Worm (Caenorhabditis elegans) whole organism, late embryonic: Measurements from ENCODE around the gene C17C3.9.

Experiments
- C08G9.2 ChIP-seq: sonication (generic microtip); optimal IDR thresholded peaks from 2 replicates; lab custom pipeline; 2016; ENCODE audit warnings: mild to moderate bottlenecking, missing genetic modification characterization, moderate library complexity, missing compliant biosample characterization
- Y22D7AL.16 ChIP-seq: sonication (generic microtip); optimal IDR thresholded peaks from 2 replicates; lab custom pipeline; 2016; ENCODE audit warnings: missing genetic modification characterization, missing compliant biosample characterization
- ahr-1 ChIP-seq: sonication (generic microtip); optimal IDR thresholded peaks from 2 replicates; lab custom pipeline; 2016; ENCODE audit warnings: missing genetic modification characterization, missing compliant biosample characterization
- ama-1 ChIP-seq: fragments of 150-350 bp; optimal IDR thresholded peaks from 2 replicates; lab custom pipeline; 2014
- ceh-14 ChIP-seq: sonication (generic microtip); optimal IDR thresholded peaks from 2 replicates; lab custom pipeline; 2016; ENCODE audit warnings: missing genotype, missing genetic modification characterization, missing compliant biosample characterization
- ceh-18 ChIP-seq: sonication (generic microtip); optimal IDR thresholded peaks from 2 replicates; lab custom pipeline; 2016; ENCODE audit warnings: missing genetic modification characterization, missing compliant biosample characterization
- ceh-19 ChIP-seq: fragments of 200-800 bp; sonication (Bioruptor generic); optimal IDR thresholded peaks from 2 replicates; lab custom pipeline; 2018; ENCODE audit warnings: mild to moderate bottlenecking, missing genetic modification characterization, missing compliant biosample characterization
- ceh-2 ChIP-seq: sonication (generic microtip); optimal IDR thresholded peaks from 2 replicates; lab custom pipeline; 2016; ENCODE audit warnings: missing genotype, missing genetic modification characterization, missing compliant biosample characterization
- ceh-22 ChIP-seq: sonication (generic microtip); optimal IDR thresholded peaks from 2 replicates; lab custom pipeline; 2017; ENCODE audit warnings: missing biosample characterization, missing genetic modification characterization
- ceh-24 ChIP-seq: sonication (generic microtip); optimal IDR thresholded peaks from 2 replicates; lab custom pipeline; 2016; ENCODE audit warnings: mild to moderate bottlenecking, missing genetic modification characterization, missing compliant biosample characterization
- ceh-31 ChIP-seq: sonication (generic microtip); optimal IDR thresholded peaks from 2 replicates; lab custom pipeline; 2016; ENCODE audit warnings: missing genetic modification characterization, missing compliant biosample characterization
- ceh-45 ChIP-seq: fragments of 200-800 bp; sonication (Bioruptor generic); IDR thresholded peaks from 2 replicates; pipeline ENCODE4 v1.3.6; 2022; ENCODE audit warnings: missing genetic modification reagents, missing genetic modification characterization, missing compliant biosample characterization
- ceh-48 ChIP-seq: sonication (generic microtip); optimal IDR thresholded peaks from 2 replicates; lab custom pipeline; 2016; ENCODE audit warnings: missing genetic modification characterization, inconsistent platforms, missing compliant biosample characterization
- ceh-9 ChIP-seq: sonication (generic microtip); optimal IDR thresholded peaks from 2 replicates; lab custom pipeline; 2016; ENCODE audit warnings: mild to moderate bottlenecking, missing genetic modification characterization, inconsistent platforms, missing compliant biosample characterization
- che-1 ChIP-seq: sonication (generic microtip); optimal IDR thresholded peaks from 2 replicates; lab custom pipeline; 2016; ENCODE audit warnings: mild to moderate bottlenecking, missing genetic modification characterization, missing compliant biosample characterization
- dve-1 ChIP-seq: sonication (generic microtip); optimal IDR thresholded peaks from 2 replicates; lab custom pipeline; 2017; ENCODE audit warnings: antibody characterized with exemption, mild to moderate bottlenecking, missing genetic modification characterization, missing compliant biosample characterization
- elt-2 ChIP-seq: sonication (generic microtip); optimal IDR thresholded peaks from 2 replicates; lab custom pipeline; 2016; ENCODE audit warnings: missing genetic modification reagents, missing genetic modification characterization, missing compliant biosample characterization
- elt-4 ChIP-seq: sonication (generic microtip); optimal IDR thresholded peaks from 2 replicates; lab custom pipeline; 2016; ENCODE audit warnings: missing genetic modification characterization, missing compliant biosample characterization
- fax-1 ChIP-seq: sonication (generic microtip); optimal IDR thresholded peaks from 2 replicates; lab custom pipeline; 2016; ENCODE audit warnings: missing genotype, missing genetic modification characterization, missing compliant biosample characterization
- gmeb-2 ChIP-seq: sonication (generic microtip); optimal IDR thresholded peaks from 2 replicates; lab custom pipeline; 2016; ENCODE audit warnings: missing genetic modification characterization, inconsistent platforms, missing compliant biosample characterization
- hlh-13 ChIP-seq: fragments of 200-800 bp; sonication (Bioruptor generic); optimal IDR thresholded peaks from 2 replicates; lab custom pipeline; 2018; ENCODE audit warnings: mild to moderate bottlenecking, missing genetic modification characterization, missing compliant biosample characterization
- hlh-15 ChIP-seq: sonication (generic microtip); optimal IDR thresholded peaks from 2 replicates; lab custom pipeline; 2016; ENCODE audit warnings: missing genetic modification characterization, missing compliant biosample characterization
- hlh-30 ChIP-seq: sonication (generic microtip); optimal IDR thresholded peaks from 2 replicates; lab custom pipeline; 2017; ENCODE audit warnings: antibody characterized with exemption, missing genetic modification characterization, missing compliant biosample characterization; ENCODE audit not compliant: insufficient read depth
- hlh-6 ChIP-seq: sonication (generic microtip); optimal IDR thresholded peaks from 2 replicates; lab custom pipeline; 2016; ENCODE audit warnings: missing genotype, missing genetic modification characterization, missing compliant biosample characterization
- hlh-8 ChIP-seq: sonication (generic microtip); optimal IDR thresholded peaks from 2 replicates; lab custom pipeline; 2016; ENCODE audit warnings: missing genotype, missing genetic modification characterization, missing compliant biosample characterization
- lim-6 ChIP-seq: sonication (generic microtip); optimal IDR thresholded peaks from 2 replicates; lab custom pipeline; 2016; ENCODE audit warnings: missing genetic modification characterization, missing compliant biosample characterization
- lin-11 ChIP-seq: fragments of 200-800 bp; sonication (Bioruptor generic); optimal IDR thresholded peaks from 2 replicates; lab custom pipeline; 2018; ENCODE audit warnings: mild to moderate bottlenecking, missing genetic modification characterization, missing compliant biosample characterization
- madf-2 ChIP-seq: sonication (generic microtip); optimal IDR thresholded peaks from 2 replicates; lab custom pipeline; 2017; ENCODE audit warnings: missing genetic modification characterization, missing compliant biosample characterization
- mec-3 ChIP-seq: sonication (generic microtip); optimal IDR thresholded peaks from 2 replicates; lab custom pipeline; 2016; ENCODE audit warnings: borderline replicate concordance, missing genetic modification characterization, missing compliant biosample characterization
- nfya-1 ChIP-seq: sonication (generic microtip); optimal IDR thresholded peaks from 2 replicates; lab custom pipeline; 2017; ENCODE audit warnings: missing genetic modification characterization, mild to moderate bottlenecking, missing compliant biosample characterization, antibody characterized with exemption, moderate library complexity
- pat-9 ChIP-seq: fragments of 200-800 bp; sonication (Bioruptor generic); optimal IDR thresholded peaks from 2 replicates; lab custom pipeline; 2018; ENCODE audit warnings: mild to moderate bottlenecking, missing genetic modification characterization, moderate library complexity, missing compliant biosample characterization
- pha-4 ChIP-seq: fragments of 150-350 bp; optimal IDR thresholded peaks from 2 replicates; lab custom pipeline; 2018; ENCODE audit warnings: missing biosample characterization, missing genetic modification reagents, missing genetic modification characterization
- pqm-1 ChIP-seq: sonication (generic microtip); optimal IDR thresholded peaks from 2 replicates; lab custom pipeline; 2016; ENCODE audit warnings: missing genetic modification characterization, missing compliant biosample characterization
- sdc-2 ChIP-seq: sonication (generic microtip); optimal IDR thresholded peaks from 2 replicates; lab custom pipeline; 2016; ENCODE audit warnings: missing genotype, missing genetic modification characterization, missing compliant biosample characterization
- syd-9 ChIP-seq: sonication (generic microtip); optimal IDR thresholded peaks from 2 replicates; lab custom pipeline; 2016; ENCODE audit warnings: mild to moderate bottlenecking, missing genetic modification characterization, moderate library complexity, missing compliant biosample characterization
- tbx-2 ChIP-seq: sonication (generic microtip); optimal IDR thresholded peaks from 2 replicates; lab custom pipeline; 2016; ENCODE audit warnings: missing genetic modification characterization, missing compliant biosample characterization
- tbx-7 ChIP-seq: sonication (generic microtip); optimal IDR thresholded peaks from 2 replicates; lab custom pipeline; 2016; ENCODE audit warnings: missing genotype, missing genetic modification characterization, missing compliant biosample characterization
- unc-3 ChIP-seq, 2 experiments: fragments of 200-800 bp in 1 of 2; sonication (Bioruptor generic) in 1 of 2; sonication (generic microtip) in 1 of 2; conservative IDR thresholded peaks in 1 of 2; optimal IDR thresholded peaks in 1 of 2; 2 replicates each; pipeline versions ENCODE4 v1.3.6 to Lab custom; 2016 to 2022; ENCODE audit warnings: missing compliant biosample characterization in 2 of 2, missing genetic modification characterization in 2 of 2, missing genetic modification reagents in 1 of 2
- unc-42 ChIP-seq: sonication (generic microtip); optimal IDR thresholded peaks from 2 replicates; lab custom pipeline; 2016; ENCODE audit warnings: missing genotype, missing genetic modification characterization, missing compliant biosample characterization
- unc-55 ChIP-seq: sonication (generic microtip); optimal IDR thresholded peaks from 2 replicates; lab custom pipeline; 2017; ENCODE audit warnings: missing biosample characterization, missing genetic modification reagents, missing genetic modification characterization
- unc-86 ChIP-seq: sonication (generic microtip); optimal IDR thresholded peaks from 2 replicates; lab custom pipeline; 2016; ENCODE audit warnings: missing genetic modification characterization, missing compliant biosample characterization
- ztf-16 ChIP-seq: sonication (generic microtip); optimal IDR thresholded peaks from 2 replicates; lab custom pipeline; 2017; ENCODE audit warnings: missing genetic modification characterization, missing compliant biosample characterization

The C17C3.9 gene

ce11 chrII:5498156-5498739, 33.8 kb downstream of the C17C3.9 start, which contains the start of the genes suex-1 and F12A10.9:
suex-1 (minus strand) TSS chrII:5498256.
F12A10.9 (plus strand) TSS chrII:5498689.
- TF ChIP-seq pqm-1 (no peak), lin-11 (tag; lab: Kevin White, UChicago) (no peak), unc-55 (GFP tag; lab: Kevin White, UChicago) (no peak), ama-1 (lab: Kevin White, UChicago) (no peak), ceh-9 (tag; lab: Kevin White, UChicago) (no peak), nfya-1 (tag; lab: Kevin White, UChicago) (no peak), elt-4 (no peak), dve-1 (no peak), elt-2 (tag; lab: Kevin White, UChicago) (no peak), pha-4 (tag; lab: Kevin White, UChicago) (no peak), gmeb-2 (tag; lab: Kevin White, UChicago) (no peak), ceh-45 (GFP tag; lab: Robert Waterston, UW) (no peak)

- TF ChIP-seq tbx-2 (tag; lab: Kevin White, UChicago) (no peak), hlh-8 (no peak), ceh-19 (GFP tag; lab: Kevin White, UChicago) (no peak), ceh-24 (tag; lab: Kevin White, UChicago) (no peak), hlh-15 (tag; lab: Kevin White, UChicago) (no peak), mec-3 (no peak), madf-2 (tag; lab: Kevin White, UChicago) (no peak), unc-3 (GFP tag; conservative IDR thresholded peaks at IDR 0.05; lab: Robert Waterston, UW) (no peak), unc-3 (tag; optimal IDR thresholded peaks at IDR 0.05; lab: Kevin White, UChicago) (no peak)
- TF ChIP-seq, all 69 proteins: peak for 0
Observed at ce11 chrII:5497541-5497940, 34.5 kb downstream of the C17C3.9 start.

- TF ChIP-seq dve-1 (no peak), fax-1 (no peak), ceh-14 (tag; lab: Kevin White, UChicago) (no peak), lim-6 (tag; lab: Kevin White, UChicago) (no peak), C08G9.2 (tag; lab: Kevin White, UChicago) (no peak), nfya-1 (tag; lab: Kevin White, UChicago) (no peak), unc-86 (no peak), syd-9 (tag; lab: Kevin White, UChicago) (no peak), mec-3 (no peak), hlh-13 (GFP tag; lab: Kevin White, UChicago) (no peak), elt-4 (no peak), ceh-19 (GFP tag; lab: Kevin White, UChicago) (no peak), unc-42 (tag; lab: Kevin White, UChicago) (no peak), hlh-6 (no peak), ama-1 (lab: Kevin White, UChicago) (no peak), ceh-31 (tag; lab: Kevin White, UChicago) (no peak)
Observed at ce11 chrII:5496375-5496774, 35.7 kb downstream of the C17C3.9 start, which contains the start of gene F12A10.1. F12A10.1 (plus strand) TSS chrII:5496540.

ce11 chrII:5494405-5494804, 37.7 kb downstream of the C17C3.9 start, which contains the start of gene F12A10.6:
F12A10.6 (minus strand) TSS chrII:5494505.
- TF ChIP-seq hlh-30, result no peak
- TF ChIP-seq lin-11 (tag; lab: Kevin White, UChicago), result no peak
- TF ChIP-seq ceh-2, result no peak
- no peak for TF ChIP-seq ceh-48
- no peak for TF ChIP-seq Y22D7AL.16 (tag; lab: Kevin White, UChicago)
- no peak for TF ChIP-seq hlh-6
- no peak for TF ChIP-seq che-1
- no peak for TF ChIP-seq pha-4 (tag; lab: Kevin White, UChicago)
- no peak for TF ChIP-seq ahr-1 (tag; lab: Kevin White, UChicago)
- TF ChIP-seq ztf-16 (tag; lab: Kevin White, UChicago), result no peak
- no peak for TF ChIP-seq tbx-7
- no peak for TF ChIP-seq nfya-1 (tag; lab: Kevin White, UChicago)
- no peak for TF ChIP-seq ceh-22 (tag; lab: Kevin White, UChicago)
- no peak for TF ChIP-seq elt-2 (tag; lab: Kevin White, UChicago)
- TF ChIP-seq unc-3 (GFP tag; conservative IDR thresholded peaks at IDR 0.05; lab: Robert Waterston, UW), result no peak
- TF ChIP-seq unc-3 (tag; optimal IDR thresholded peaks at IDR 0.05; lab: Kevin White, UChicago), result no peak
- TF ChIP-seq ceh-18 (tag; lab: Kevin White, UChicago), result no peak
- no peak for TF ChIP-seq pat-9 (tag; lab: Kevin White, UChicago)
- no peak for TF ChIP-seq sdc-2 (tag; lab: Kevin White, UChicago)
- no peak for TF ChIP-seq hlh-15 (tag; lab: Kevin White, UChicago)
- TF ChIP-seq madf-2 (tag; lab: Kevin White, UChicago), result no peak
